Fruit fly (Drosophila melanogaster) whole organism, embryonic: ENCODE results near the gene CG13893.

Source experiments
- Adf1 ChIP-seq: fragments of 200-800 bp; sonication (Bioruptor generic); IDR thresholded peaks from 2 replicates; pipeline ENCODE4 v1.3.6; 2022; ENCODE audit warnings: missing biosample characterization, missing genetic modification characterization
- B-H2 ChIP-seq: fragments of 200-800 bp; sonication (Bioruptor generic); optimal IDR thresholded peaks from 2 replicates; lab custom pipeline; 2018; ENCODE audit warnings: missing biosample characterization, mild to moderate bottlenecking, missing genetic modification characterization
- BtbVII ChIP-seq: fragments of 200-800 bp; sonication (Bioruptor generic); optimal IDR thresholded peaks from 3 replicates; lab custom pipeline; 2017; ENCODE audit warnings: missing biosample characterization, mild to moderate bottlenecking, missing genetic modification characterization
- CG11247 ChIP-seq: fragments of 200-800 bp; sonication (Bioruptor generic); IDR thresholded peaks from 2 replicates; pipeline ENCODE4 v1.3.6; 2022; ENCODE audit warnings: missing biosample characterization, missing genetic modification characterization
- CG13624 ChIP-seq: fragments of 200-800 bp; sonication (Bioruptor generic); optimal IDR thresholded peaks from 2 replicates; lab custom pipeline; 2016; ENCODE audit warnings: missing biosample characterization, missing genetic modification characterization
- CG17385 ChIP-seq: fragments of 200-800 bp; sonication (Bioruptor generic); optimal IDR thresholded peaks from 3 replicates; lab custom pipeline; 2018; ENCODE audit warnings: missing biosample characterization, mild to moderate bottlenecking, missing genetic modification characterization
- CG2120 ChIP-seq: fragments of 200-800 bp; sonication (Bioruptor generic); optimal IDR thresholded peaks from 3 replicates; lab custom pipeline; 2016; ENCODE audit warnings: missing biosample characterization, missing genetic modification characterization
- CG2199 ChIP-seq: fragments of 200-800 bp; sonication (Bioruptor generic); IDR thresholded peaks from 3 replicates; pipeline ENCODE4 v1.3.6; 2022; ENCODE audit warnings: missing biosample characterization, missing genetic modification characterization
- CG3163 ChIP-seq: fragments of 200-800 bp; sonication (Bioruptor generic); optimal IDR thresholded peaks from 3 replicates; lab custom pipeline; 2016; ENCODE audit warnings: missing biosample characterization, missing genetic modification characterization
- CG32772 ChIP-seq: fragments of 200-800 bp; sonication (Bioruptor generic); IDR thresholded peaks from 2 replicates; pipeline ENCODE4 v1.3.6; 2022; ENCODE audit warnings: missing biosample characterization, missing genetic modification characterization
- CG3995 ChIP-seq: fragments of 200-800 bp; sonication (Bioruptor generic); optimal IDR thresholded peaks from 3 replicates; lab custom pipeline; 2016; ENCODE audit warnings: missing biosample characterization, missing genetic modification characterization
- CG4328 ChIP-seq: fragments of 200-800 bp; sonication (Bioruptor generic); optimal IDR thresholded peaks from 3 replicates; lab custom pipeline; 2017; ENCODE audit warnings: missing biosample characterization, missing genetic modification reagents, missing genetic modification characterization
- CG4854 ChIP-seq: fragments of 200-800 bp; sonication (Bioruptor generic); optimal IDR thresholded peaks from 2 replicates; lab custom pipeline; 2016; ENCODE audit warnings: missing biosample characterization, missing genetic modification characterization, inconsistent platforms
- CG6683 ChIP-seq: fragments of 200-800 bp; sonication (Bioruptor generic); optimal IDR thresholded peaks from 2 replicates; lab custom pipeline; 2017; ENCODE audit warnings: missing biosample characterization, mild to moderate bottlenecking, missing genetic modification characterization, missing genetic modification reagents
- CG6765 ChIP-seq: fragments of 200-800 bp; sonication (Bioruptor generic); optimal IDR thresholded peaks from 3 replicates; lab custom pipeline; 2017; ENCODE audit warnings: missing biosample characterization, mild to moderate bottlenecking, missing genetic modification characterization
- CG7556 ChIP-seq: fragments of 200-800 bp; sonication (Bioruptor generic); optimal IDR thresholded peaks from 2 replicates; lab custom pipeline; 2017; ENCODE audit warnings: missing biosample characterization, mild to moderate bottlenecking, missing genetic modification characterization
- CG7963 ChIP-seq: fragments of 200-800 bp; sonication (Bioruptor generic); IDR thresholded peaks from 3 replicates; pipeline ENCODE4 v1.3.6; 2022; ENCODE audit warnings: missing biosample characterization, missing genetic modification characterization; ENCODE audit not compliant: partially characterized antibody
- CG8924 ChIP-seq: fragments of 200-800 bp; optimal IDR thresholded peaks from 3 replicates; lab custom pipeline; 2019; ENCODE audit warnings: missing biosample characterization, mild to moderate bottlenecking, missing genetic modification characterization, moderate library complexity
- Dbx ChIP-seq: fragments of 200-800 bp; sonication (Bioruptor generic); IDR thresholded peaks from 3 replicates; pipeline ENCODE4 v1.3.6; 2022; ENCODE audit warnings: missing biosample characterization, missing genetic modification characterization
- Drgx ChIP-seq: fragments of 200-800 bp; sonication (Bioruptor generic); IDR thresholded peaks from 2 replicates; pipeline ENCODE4 v1.3.6; 2022; ENCODE audit warnings: missing biosample characterization, missing genetic modification characterization
- Elba2 ChIP-seq: fragments of 200-800 bp; sonication (Bioruptor generic); optimal IDR thresholded peaks from 3 replicates; lab custom pipeline; 2016; ENCODE audit warnings: missing biosample characterization, missing genetic modification characterization
- Fer2 ChIP-seq: fragments of 200-800 bp; sonication (Bioruptor generic); optimal IDR thresholded peaks from 2 replicates; lab custom pipeline; 2018; ENCODE audit warnings: missing biosample characterization, mild to moderate bottlenecking, missing genetic modification characterization, moderate library complexity
- MBD-R2 ChIP-seq: fragments of 200-800 bp; sonication (Bioruptor generic); IDR thresholded peaks from 2 replicates; pipeline ENCODE4 v1.3.6; 2022; ENCODE audit warnings: missing biosample characterization, missing genetic modification characterization
- Med ChIP-seq: fragments of 200-800 bp; sonication (Bioruptor generic); peaks from one replicate; lab custom pipeline; 2016; ENCODE audit warnings: missing biosample characterization, missing genetic modification characterization, mild to moderate bottlenecking, inconsistent platforms, moderate library complexity
- Mes4 ChIP-seq: fragments of 200-800 bp; sonication (Bioruptor generic); optimal IDR thresholded peaks from 2 replicates; lab custom pipeline; 2016; ENCODE audit warnings: missing biosample characterization, missing genetic modification characterization
- Nf-YC ChIP-seq: fragments of 200-800 bp; optimal IDR thresholded peaks from 3 replicates; lab custom pipeline; 2019; ENCODE audit warnings: missing biosample characterization, mild to moderate bottlenecking, missing genetic modification characterization, moderate library complexity
- Optix ChIP-seq: fragments of 200-800 bp; sonication (Bioruptor generic); IDR thresholded peaks from 3 replicates; pipeline ENCODE4 v1.3.6; 2022; ENCODE audit warnings: missing biosample characterization, missing genetic modification characterization
- Pdp1 ChIP-seq, 2 experiments: fragments of 200-800 bp; sonication (Bioruptor generic); optimal IDR thresholded peaks; 3 replicates each; lab custom pipeline; 2016; ENCODE audit warnings: missing biosample characterization in 2 of 2, missing genetic modification characterization in 2 of 2, mild to moderate bottlenecking in 1 of 2, moderate library complexity in 1 of 2
- Taf1 ChIP-seq: fragments of 200-800 bp; sonication (Bioruptor generic); IDR thresholded peaks from 2 replicates; pipeline ENCODE4 v1.3.6; 2022; ENCODE audit warnings: missing biosample characterization, missing genetic modification characterization
- Xrp1 ChIP-seq: fragments of 200-800 bp; sonication (Bioruptor generic); IDR thresholded peaks from 2 replicates; pipeline ENCODE4 v1.3.6; 2022; ENCODE audit warnings: missing biosample characterization, missing genetic modification characterization
- bcd ChIP-seq: fragments of 200-800 bp; sonication (Bioruptor generic); optimal IDR thresholded peaks from 2 replicates; lab custom pipeline; 2017; ENCODE audit warnings: missing biosample characterization, mild to moderate bottlenecking, missing genetic modification characterization
- cato ChIP-seq: fragments of 200-800 bp; sonication (Bioruptor generic); optimal IDR thresholded peaks from 2 replicates; lab custom pipeline; 2016; ENCODE audit warnings: missing biosample characterization, missing genetic modification characterization, borderline replicate concordance
- crol ChIP-seq: fragments of 200-800 bp; sonication (Bioruptor generic); IDR thresholded peaks from 2 replicates; pipeline ENCODE4 v1.3.6; 2022; ENCODE audit warnings: missing biosample characterization, missing genetic modification characterization
- cwo ChIP-seq: fragments of 200-800 bp; sonication (Bioruptor generic); optimal IDR thresholded peaks from 3 replicates; lab custom pipeline; 2017; ENCODE audit warnings: missing biosample characterization, missing genetic modification characterization, mild to moderate bottlenecking, moderate library complexity, missing genetic modification reagents
- grau ChIP-seq: fragments of 200-800 bp; optimal IDR thresholded peaks from 3 replicates; lab custom pipeline; 2019; ENCODE audit warnings: missing biosample characterization, mild to moderate bottlenecking, missing genetic modification characterization, moderate library complexity
- hbn ChIP-seq: fragments of 200-800 bp; sonication (Bioruptor generic); IDR thresholded peaks from 2 replicates; pipeline ENCODE4 v1.3.6; 2022; ENCODE audit warnings: missing biosample characterization, missing genetic modification characterization; ENCODE audit not compliant: partially characterized antibody
- jigr1 ChIP-seq: fragments of 200-800 bp; sonication (Bioruptor generic); IDR thresholded peaks from 3 replicates; pipeline ENCODE4 v1.3.6; 2022; ENCODE audit warnings: missing biosample characterization, missing genetic modification characterization
- lilli ChIP-seq: fragments of 200-800 bp; sonication (Bioruptor generic); optimal IDR thresholded peaks from 3 replicates; lab custom pipeline; 2016; ENCODE audit warnings: missing biosample characterization, missing genetic modification characterization
- mam ChIP-seq: fragments of 200-800 bp; sonication (Bioruptor generic); optimal IDR thresholded peaks from 3 replicates; lab custom pipeline; 2016; ENCODE audit warnings: missing biosample characterization, missing genetic modification characterization
- pan ChIP-seq, 4 experiments: fragments of >200 bp in 3 of 4; fragments of 200-800 bp in 1 of 4; sonication (Bioruptor generic) in 1 of 4; optimal IDR thresholded peaks in 3 of 4; IDR thresholded peaks in 1 of 4; 2 replicates each; pipeline versions ENCODE4 v1.3.6 to Lab custom; 2017 to 2022; ENCODE audit warnings: missing biosample characterization in 2 of 4, missing genetic modification characterization in 2 of 4, mixed read lengths in 1 of 4
- rib ChIP-seq: fragments of 200-800 bp; sonication (Bioruptor generic); IDR thresholded peaks from 2 replicates; pipeline ENCODE4 v1.3.6; 2022; ENCODE audit warnings: missing biosample characterization, missing genetic modification characterization
- sc ChIP-seq, 3 experiments: fragments of >200 bp in 2 of 3; fragments of 200-800 bp in 1 of 3; sonication (Bioruptor generic) in 1 of 3; optimal IDR thresholded peaks; 2 replicates in 2 of 3; 3 replicates in 1 of 3; lab custom pipeline; 2017; ENCODE audit warnings: mild to moderate bottlenecking in 1 of 3, missing biosample characterization in 1 of 3, missing genetic modification characterization in 1 of 3, missing genetic modification reagents in 1 of 3
- sna ChIP-seq: fragments of 200-800 bp; sonication (Bioruptor generic); IDR thresholded peaks from 2 replicates; pipeline ENCODE4 v1.3.6; 2022; ENCODE audit warnings: missing biosample characterization, missing genetic modification characterization; ENCODE audit not compliant: partially characterized antibody
- sob ChIP-seq: fragments of 200-800 bp; sonication (Bioruptor generic); IDR thresholded peaks from 2 replicates; pipeline ENCODE4 v1.3.6; 2022; ENCODE audit warnings: missing biosample characterization, missing genetic modification characterization
- sqz ChIP-seq: fragments of 200-800 bp; sonication (Bioruptor generic); optimal IDR thresholded peaks from 3 replicates; lab custom pipeline; 2018; ENCODE audit warnings: missing biosample characterization, mild to moderate bottlenecking, missing genetic modification characterization
- tll ChIP-seq, 2 experiments: fragments of 200-800 bp in 1 of 2; fragments of >200 bp in 1 of 2; sonication (Bioruptor generic) in 1 of 2; optimal IDR thresholded peaks; 2 replicates each; lab custom pipeline; 2017 to 2019; ENCODE audit warnings: missing biosample characterization in 2 of 2, missing genetic modification characterization in 2 of 2, mild to moderate bottlenecking in 1 of 2, moderate library complexity in 1 of 2
- unpg ChIP-seq: fragments of 200-800 bp; sonication (Bioruptor generic); optimal IDR thresholded peaks from 3 replicates; lab custom pipeline; 2018; ENCODE audit warnings: missing biosample characterization, mild to moderate bottlenecking, missing genetic modification characterization, moderate library complexity

The CG13893 gene

dm6 chr3L:603847-604550, at the start of gene CG13893 (continued):
- TF ChIP-seq BtbVII (GFP tag; lab: Kevin White, UChicago) (peak; percentile 32), crol (GFP tag; lab: Robert Waterston, UW) (peak; percentile 51; the same call in 1 of the 2 replicates), sna (GFP tag; lab: Robert Waterston, UW) (no peak), CG7963 (peak; percentile 51; the same call in 1 of the 3 replicates), B-H2 (GFP tag; lab: Kevin White, UChicago) (peak; percentile 38), rib (GFP tag; lab: Robert Waterston, UW) (peak; percentile 68), Taf1 (GFP tag; lab: Robert Waterston, UW) (no peak), jigr1 (GFP tag; lab: Robert Waterston, UW) (0 out of 3 replicates have a peak, but pooled peaks have one; percentile 14), cwo (GFP tag; lab: Kevin White, UChicago) (peak; percentile 5), Drgx (GFP tag; lab: Robert Waterston, UW) (peak; percentile 24; the same call in 1 of the 2 replicates), CG11247 (GFP tag; lab: Robert Waterston, UW) (peak; percentile 20; the same call in 1 of the 2 replicates), CG4328 (GFP tag; lab: Kevin White, UChicago) (peak; percentile 10), tll (GFP tag; optimal IDR thresholded peaks at IDR 0.05; lab: Kevin White, UChicago) (no peak), bcd (GFP tag; lab: Kevin White, UChicago) (no peak), Xrp1 (peak; percentile 46; the same call in 1 of the 2 replicates), CG3163 (GFP tag; lab: Kevin White, UChicago) (peak; percentile 91), Mes4 (GFP tag; lab: Kevin White, UChicago) (no peak), Optix (0 out of 3 replicates have a peak, but pooled peaks have one; percentile 37), CG6765 (GFP tag; lab: Kevin White, UChicago) (peak; percentile 39), CG17385 (GFP tag; lab: Kevin White, UChicago) (peak; percentile 52), CG13624 (peak; percentile 82), CG8924 (peak; percentile 57), MBD-R2 (GFP tag; lab: Robert Waterston, UW) (peak; percentile 34; the same call in 1 of the 2 replicates), Elba2 (GFP tag; lab: Kevin White, UChicago) (no peak), CG32772 (GFP tag; lab: Robert Waterston, UW) (0 out of 2 replicates have a peak, but pooled peaks have one; percentile 14), Med (GFP tag; lab: Kevin White, UChicago) (peak; percentile 92), mam (GFP tag; lab: Kevin White, UChicago) (peak; percentile 48), CG7556 (GFP tag; lab: Kevin White, UChicago) (no peak), Nf-YC (tag; lab: Kevin White, UChicago) (peak; percentile 37), lilli (GFP tag; lab: Kevin White, UChicago) (peak; percentile 28), CG3995 (GFP tag; lab: Kevin White, UChicago) (no peak), grau (tag; lab: Kevin White, UChicago) (peak; percentile 14), CG6683 (GFP tag; lab: Kevin White, UChicago) (peak; percentile 5), CG2120 (GFP tag; lab: Kevin White, UChicago) (peak; percentile 20), Dbx (GFP tag; lab: Robert Waterston, UW) (peak; percentile 67; the same call in 2 of the 3 replicates), Pdp1 (GFP tag; optimal IDR thresholded peaks at IDR 0.05; lab: Kevin White, UChicago) (peak in 1 of 2 experiments; percentile 16), sc (optimal IDR thresholded peaks at IDR 0.05; lab: Kevin White, UChicago) (no peak), sc (GFP tag; optimal IDR thresholded peaks at IDR 0.05; lab: Kevin White, UChicago) (no peak), sob (GFP tag; lab: Robert Waterston, UW) (peak; percentile 72; the same call in 1 of the 2 replicates), Adf1 (GFP tag; lab: Robert Waterston, UW) (peak; percentile 69), CG4854 (GFP tag; lab: Kevin White, UChicago) (peak; percentile 26), hbn (GFP tag; lab: Robert Waterston, UW) (0 out of 2 replicates have a peak, but pooled peaks have one; percentile 22), pan (optimal IDR thresholded peaks at IDR 0.05; lab: Kevin White, UChicago) (peak in 1 of 2 experiments; percentile 78), pan (GFP tag; optimal IDR thresholded peaks at IDR 0.05 in 1 of 2, IDR thresholded peaks at IDR 0.05 in 1 of 2) (peak in 1 of 2 experiments; percentile 19), sqz (no peak), CG2199 (GFP tag; lab: Robert Waterston, UW) (no peak), Fer2 (peak; percentile 11), cato (GFP tag; lab: Kevin White, UChicago) (no peak), unpg (GFP tag; lab: Kevin White, UChicago) (no peak)
